Worm (Caenorhabditis elegans) whole organism, L4 larva: ENCODE results near the gene fbxc-33.

Experiments used
- ceh-82 ChIP-seq: sonication (generic microtip); optimal IDR thresholded peaks from 2 replicates; lab custom pipeline; 2017; ENCODE audit warnings: missing biosample characterization, missing genetic modification characterization
- ctbp-1 ChIP-seq: fragments of 200-800 bp; sonication (Bioruptor generic); IDR thresholded peaks from 2 replicates; pipeline ENCODE4 v1.3.6; 2022; ENCODE audit warnings: missing genetic modification reagents, missing genetic modification characterization, missing compliant biosample characterization
- lin-39 ChIP-seq: fragments of 150-350 bp; optimal IDR thresholded peaks from 2 replicates; lab custom pipeline; 2014; ENCODE audit warnings: missing biosample characterization, missing genetic modification reagents, missing genetic modification characterization
- nhr-237 ChIP-seq: sonication (generic microtip); optimal IDR thresholded peaks from 2 replicates; lab custom pipeline; 2017; ENCODE audit warnings: missing biosample characterization, missing genetic modification characterization
- unc-62 ChIP-seq, 3 experiments: fragments of 150-350 bp in 1 of 3; sonication (generic microtip); optimal IDR thresholded peaks in 2 of 3; peaks in 1 of 3; 1 replicate in 1 of 3; 2 replicates in 2 of 3; lab custom pipeline; 2014 to 2017; ENCODE audit warnings: missing biosample characterization in 3 of 3, missing genetic modification characterization in 3 of 3, missing genetic modification reagents in 3 of 3, missing genotype in 1 of 3

- TF ChIP-seq unc-62 (GFP tag; optimal IDR thresholded peaks at IDR 0.05 in 1 of 2; lab: Kevin White, UChicago) (no peak), unc-62 (tag; optimal IDR thresholded peaks at IDR 0.05; lab: Kevin White, UChicago) (no peak), nhr-237 (no peak), lin-39 (tag; lab: Kevin White, UChicago) (no peak), ceh-82 (tag; lab: Kevin White, UChicago) (no peak), ctbp-1 (GFP tag; lab: Robert Waterston, UW) (no peak)
Observed at ce11 chrII:868240-868864, 45.1 kb upstream of the fbxc-33 start, which contains the start of gene fbxc-51.
